Worm (Caenorhabditis elegans) whole organism, late embryonic: ENCODE measurements around the gene tsr-1.

Experiments
- F13H6.1 ChIP-seq: sonication (generic microtip); optimal IDR thresholded peaks from 2 replicates; lab custom pipeline; 2016; ENCODE audit warnings: missing genetic modification characterization, missing compliant biosample characterization
- K02D7.2 ChIP-seq: sonication (generic microtip); optimal IDR thresholded peaks from 2 replicates; lab custom pipeline; 2017; ENCODE audit warnings: mild to moderate bottlenecking, missing genetic modification characterization, missing compliant biosample characterization
- K09A11.1 ChIP-seq: sonication (generic microtip); optimal IDR thresholded peaks from 2 replicates; lab custom pipeline; 2017; ENCODE audit warnings: antibody characterized with exemption, mild to moderate bottlenecking, missing genetic modification characterization, missing compliant biosample characterization; ENCODE audit not compliant: insufficient read depth
- T23F11.4 ChIP-seq: fragments of 200-800 bp; sonication (Bioruptor generic); optimal IDR thresholded peaks from 2 replicates; lab custom pipeline; 2018; ENCODE audit warnings: mild to moderate bottlenecking, missing genetic modification characterization, missing compliant biosample characterization
- ahr-1 ChIP-seq: sonication (generic microtip); optimal IDR thresholded peaks from 2 replicates; lab custom pipeline; 2016; ENCODE audit warnings: missing genetic modification characterization, missing compliant biosample characterization
- ceh-18 ChIP-seq: sonication (generic microtip); optimal IDR thresholded peaks from 2 replicates; lab custom pipeline; 2016; ENCODE audit warnings: missing genetic modification characterization, missing compliant biosample characterization
- ceh-19 ChIP-seq: fragments of 200-800 bp; sonication (Bioruptor generic); optimal IDR thresholded peaks from 2 replicates; lab custom pipeline; 2018; ENCODE audit warnings: mild to moderate bottlenecking, missing genetic modification characterization, missing compliant biosample characterization
- ceh-2 ChIP-seq: sonication (generic microtip); optimal IDR thresholded peaks from 2 replicates; lab custom pipeline; 2016; ENCODE audit warnings: missing genotype, missing genetic modification characterization, missing compliant biosample characterization
- ceh-22 ChIP-seq: sonication (generic microtip); optimal IDR thresholded peaks from 2 replicates; lab custom pipeline; 2017; ENCODE audit warnings: missing biosample characterization, missing genetic modification characterization
- ceh-24 ChIP-seq: sonication (generic microtip); optimal IDR thresholded peaks from 2 replicates; lab custom pipeline; 2016; ENCODE audit warnings: mild to moderate bottlenecking, missing genetic modification characterization, missing compliant biosample characterization
- ceh-31 ChIP-seq: sonication (generic microtip); optimal IDR thresholded peaks from 2 replicates; lab custom pipeline; 2016; ENCODE audit warnings: missing genetic modification characterization, missing compliant biosample characterization
- ceh-6 ChIP-seq: fragments of 200-800 bp; sonication (Bioruptor generic); optimal IDR thresholded peaks from 2 replicates; lab custom pipeline; 2018; ENCODE audit warnings: mild to moderate bottlenecking, missing genetic modification characterization, missing compliant biosample characterization
- ceh-9 ChIP-seq: sonication (generic microtip); optimal IDR thresholded peaks from 2 replicates; lab custom pipeline; 2016; ENCODE audit warnings: mild to moderate bottlenecking, missing genetic modification characterization, inconsistent platforms, missing compliant biosample characterization
- che-1 ChIP-seq: sonication (generic microtip); optimal IDR thresholded peaks from 2 replicates; lab custom pipeline; 2016; ENCODE audit warnings: mild to moderate bottlenecking, missing genetic modification characterization, missing compliant biosample characterization
- elt-4 ChIP-seq: sonication (generic microtip); optimal IDR thresholded peaks from 2 replicates; lab custom pipeline; 2016; ENCODE audit warnings: missing genetic modification characterization, missing compliant biosample characterization
- eyg-1 ChIP-seq: sonication (generic microtip); optimal IDR thresholded peaks from 2 replicates; lab custom pipeline; 2016; ENCODE audit warnings: missing genotype, missing genetic modification characterization, missing compliant biosample characterization
- fkh-6 ChIP-seq: sonication (generic microtip); optimal IDR thresholded peaks from 2 replicates; lab custom pipeline; 2016; ENCODE audit warnings: missing genetic modification characterization, missing compliant biosample characterization
- hlh-15 ChIP-seq: sonication (generic microtip); optimal IDR thresholded peaks from 2 replicates; lab custom pipeline; 2016; ENCODE audit warnings: missing genetic modification characterization, missing compliant biosample characterization
- hlh-30 ChIP-seq: sonication (generic microtip); optimal IDR thresholded peaks from 2 replicates; lab custom pipeline; 2017; ENCODE audit warnings: antibody characterized with exemption, missing genetic modification characterization, missing compliant biosample characterization; ENCODE audit not compliant: insufficient read depth
- hlh-6 ChIP-seq: sonication (generic microtip); optimal IDR thresholded peaks from 2 replicates; lab custom pipeline; 2016; ENCODE audit warnings: missing genotype, missing genetic modification characterization, missing compliant biosample characterization
- hlh-8 ChIP-seq: sonication (generic microtip); optimal IDR thresholded peaks from 2 replicates; lab custom pipeline; 2016; ENCODE audit warnings: missing genotype, missing genetic modification characterization, missing compliant biosample characterization
- lim-6 ChIP-seq: sonication (generic microtip); optimal IDR thresholded peaks from 2 replicates; lab custom pipeline; 2016; ENCODE audit warnings: missing genetic modification characterization, missing compliant biosample characterization
- lin-11 ChIP-seq: fragments of 200-800 bp; sonication (Bioruptor generic); optimal IDR thresholded peaks from 2 replicates; lab custom pipeline; 2018; ENCODE audit warnings: mild to moderate bottlenecking, missing genetic modification characterization, missing compliant biosample characterization
- nfya-1 ChIP-seq: sonication (generic microtip); optimal IDR thresholded peaks from 2 replicates; lab custom pipeline; 2017; ENCODE audit warnings: missing genetic modification characterization, mild to moderate bottlenecking, missing compliant biosample characterization, antibody characterized with exemption, moderate library complexity
- nhr-11 ChIP-seq: fragments of 150-350 bp; optimal IDR thresholded peaks from 2 replicates; lab custom pipeline; 2014; ENCODE audit warnings: missing biosample characterization, missing genetic modification characterization
- nhr-232 ChIP-seq: sonication (generic microtip); optimal IDR thresholded peaks from 2 replicates; lab custom pipeline; 2016; ENCODE audit warnings: missing genetic modification characterization, missing compliant biosample characterization
- pag-3 ChIP-seq: sonication (generic microtip); optimal IDR thresholded peaks from 2 replicates; lab custom pipeline; 2016; ENCODE audit warnings: missing compliant biosample characterization, missing genetic modification characterization, borderline replicate concordance
- pat-9 ChIP-seq: fragments of 200-800 bp; sonication (Bioruptor generic); optimal IDR thresholded peaks from 2 replicates; lab custom pipeline; 2018; ENCODE audit warnings: mild to moderate bottlenecking, missing genetic modification characterization, moderate library complexity, missing compliant biosample characterization
- pha-2 ChIP-seq: sonication (generic microtip); optimal IDR thresholded peaks from 2 replicates; lab custom pipeline; 2017; ENCODE audit warnings: mild to moderate bottlenecking, missing genetic modification characterization, missing compliant biosample characterization
- pqm-1 ChIP-seq: sonication (generic microtip); optimal IDR thresholded peaks from 2 replicates; lab custom pipeline; 2016; ENCODE audit warnings: missing genetic modification characterization, missing compliant biosample characterization
- pros-1 ChIP-seq: fragments of 150-350 bp; optimal IDR thresholded peaks from 2 replicates; lab custom pipeline; 2014; ENCODE audit warnings: missing biosample characterization, missing genetic modification reagents, missing genetic modification characterization
- sdc-2 ChIP-seq: sonication (generic microtip); optimal IDR thresholded peaks from 2 replicates; lab custom pipeline; 2016; ENCODE audit warnings: missing genotype, missing genetic modification characterization, missing compliant biosample characterization
- sox-2 ChIP-seq: fragments of 200-800 bp; sonication (Bioruptor generic); IDR thresholded peaks from 2 replicates; pipeline ENCODE4 v1.3.6; 2022; ENCODE audit warnings: missing genetic modification reagents, missing genetic modification characterization, missing compliant biosample characterization
- syd-9 ChIP-seq: sonication (generic microtip); optimal IDR thresholded peaks from 2 replicates; lab custom pipeline; 2016; ENCODE audit warnings: mild to moderate bottlenecking, missing genetic modification characterization, moderate library complexity, missing compliant biosample characterization
- tbx-2 ChIP-seq: sonication (generic microtip); optimal IDR thresholded peaks from 2 replicates; lab custom pipeline; 2016; ENCODE audit warnings: missing genetic modification characterization, missing compliant biosample characterization
- tbx-7 ChIP-seq: sonication (generic microtip); optimal IDR thresholded peaks from 2 replicates; lab custom pipeline; 2016; ENCODE audit warnings: missing genotype, missing genetic modification characterization, missing compliant biosample characterization
- ttx-3 ChIP-seq: sonication (generic microtip); optimal IDR thresholded peaks from 2 replicates; lab custom pipeline; 2016; ENCODE audit warnings: missing genetic modification reagents, missing genetic modification characterization, missing compliant biosample characterization
- unc-3 ChIP-seq, 2 experiments: fragments of 200-800 bp in 1 of 2; sonication (Bioruptor generic) in 1 of 2; sonication (generic microtip) in 1 of 2; conservative IDR thresholded peaks in 1 of 2; optimal IDR thresholded peaks in 1 of 2; 2 replicates each; pipeline versions ENCODE4 v1.3.6 to Lab custom; 2016 to 2022; ENCODE audit warnings: missing compliant biosample characterization in 2 of 2, missing genetic modification characterization in 2 of 2, missing genetic modification reagents in 1 of 2
- unc-42 ChIP-seq: sonication (generic microtip); optimal IDR thresholded peaks from 2 replicates; lab custom pipeline; 2016; ENCODE audit warnings: missing genotype, missing genetic modification characterization, missing compliant biosample characterization
- ztf-16 ChIP-seq: sonication (generic microtip); optimal IDR thresholded peaks from 2 replicates; lab custom pipeline; 2017; ENCODE audit warnings: missing genetic modification characterization, missing compliant biosample characterization

tsr-1 gene

ce11 chrII:2473270-2473669 lies at the start of gene tsr-1:
tsr-1 (minus strand) TSS chrII:2473370.
- no peak for TF ChIP-seq sdc-2 (tag; lab: Kevin White, UChicago)
- no peak for TF ChIP-seq lim-6 (tag; lab: Kevin White, UChicago)
- no peak for TF ChIP-seq tbx-2
- no peak for TF ChIP-seq ceh-18 (tag; lab: Kevin White, UChicago)
- TF ChIP-seq nfya-1: no peak
- TF ChIP-seq eyg-1: no peak
- TF ChIP-seq ttx-3: no peak
- TF ChIP-seq pha-2 (tag; lab: Kevin White, UChicago): no peak
- no peak for TF ChIP-seq pag-3 (tag; lab: Kevin White, UChicago)
- TF ChIP-seq ceh-24: no peak
- no peak for TF ChIP-seq hlh-6 (tag; lab: Kevin White, UChicago)
- TF ChIP-seq ceh-31: no peak
- no peak for TF ChIP-seq ceh-6
- no peak for TF ChIP-seq nhr-11
- TF ChIP-seq ahr-1 (tag; lab: Kevin White, UChicago): no peak
- TF ChIP-seq unc-3 (GFP tag; conservative IDR thresholded peaks at IDR 0.05; lab: Robert Waterston, UW): no peak
- TF ChIP-seq unc-3 (tag; optimal IDR thresholded peaks at IDR 0.05; lab: Kevin White, UChicago): no peak
- TF ChIP-seq, all 69 proteins: peak for 0

DNA sequence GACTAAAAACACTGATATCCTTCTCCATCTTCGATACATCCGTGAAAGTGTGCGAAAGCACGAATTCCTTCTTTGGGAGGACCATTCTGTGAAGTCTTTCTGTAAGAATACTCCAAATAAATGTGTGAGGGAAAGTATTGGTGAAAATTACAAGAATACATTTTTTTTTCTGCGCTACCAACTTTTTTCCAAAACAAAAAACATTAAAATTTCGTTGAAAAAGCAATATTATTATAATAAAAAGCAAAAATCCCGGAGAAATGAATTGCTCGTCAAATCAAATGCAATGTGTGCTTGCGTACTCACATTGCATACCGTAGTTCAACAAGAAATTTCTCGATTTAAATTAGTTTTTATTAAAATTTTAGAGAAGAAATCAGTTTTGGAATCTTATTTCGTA lies 48.8 kb upstream of the tsr-1 start, which contains the start of gene bath-13:
TSS of gene bath-13 (minus strand) at position 101 of the 400 bp plus-strand sequence.
- TF ChIP-seq T23F11.4 (GFP tag; lab: Kevin White, UChicago) (no peak), K09A11.1 (tag; lab: Kevin White, UChicago) (no peak), syd-9 (tag; lab: Kevin White, UChicago) (no peak), ceh-19 (no peak), ceh-9 (tag; lab: Kevin White, UChicago) (no peak), F13H6.1 (no peak), lim-6 (tag; lab: Kevin White, UChicago) (no peak), sox-2 (GFP tag; lab: Robert Waterston, UW) (no peak), hlh-15 (no peak), lin-11 (tag; lab: Kevin White, UChicago) (no peak), pqm-1 (tag; lab: Kevin White, UChicago) (no peak), hlh-30 (tag; lab: Kevin White, UChicago) (no peak)
- TF ChIP-seq, all 69 proteins: peak for 0

DNA sequence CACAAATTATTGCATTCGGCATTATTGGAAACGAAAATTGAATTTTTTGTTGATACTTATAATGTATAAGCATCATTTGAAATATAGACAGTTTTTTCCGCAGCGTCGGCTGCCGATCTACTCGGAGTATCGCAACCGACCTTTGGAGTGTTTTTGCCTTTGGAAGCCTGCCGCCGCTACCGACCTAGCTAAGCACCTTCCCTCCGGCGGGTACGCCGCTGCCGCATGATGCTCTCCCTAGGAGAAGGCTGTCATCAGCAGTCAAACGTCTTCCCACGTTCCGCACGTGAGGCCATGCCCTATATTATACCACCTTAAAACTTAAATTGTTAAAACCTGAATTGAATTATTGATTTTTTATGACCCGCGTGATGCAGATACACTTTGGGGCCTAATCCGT lies 45.3 kb upstream of the tsr-1 start:
- no peak for TF ChIP-seq hlh-6 (tag; lab: Kevin White, UChicago)
- TF ChIP-seq pha-2 (tag; lab: Kevin White, UChicago): no peak
- TF ChIP-seq ztf-16 (tag; lab: Kevin White, UChicago): no peak
- no peak for TF ChIP-seq nhr-232 (tag; lab: Kevin White, UChicago)
- TF ChIP-seq pat-9: no peak
- no peak for TF ChIP-seq ceh-2 (tag; lab: Kevin White, UChicago)
- no peak for TF ChIP-seq ceh-22 (tag; lab: Kevin White, UChicago)
- TF ChIP-seq fkh-6 (tag; lab: Kevin White, UChicago): no peak
- no peak for TF ChIP-seq che-1 (tag; lab: Kevin White, UChicago)
- TF ChIP-seq elt-4 (tag; lab: Kevin White, UChicago): no peak
- no peak for TF ChIP-seq lim-6 (tag; lab: Kevin White, UChicago)
- TF ChIP-seq unc-42 (tag; lab: Kevin White, UChicago): no peak
- no peak for TF ChIP-seq tbx-7
- no peak for TF ChIP-seq hlh-8
- TF ChIP-seq unc-3 (GFP tag; conservative IDR thresholded peaks at IDR 0.05; lab: Robert Waterston, UW): no peak
- TF ChIP-seq unc-3 (tag; optimal IDR thresholded peaks at IDR 0.05; lab: Kevin White, UChicago): no peak
- TF ChIP-seq pros-1: no peak
- no peak for TF ChIP-seq eyg-1
- no peak for TF ChIP-seq K02D7.2 (tag; lab: Kevin White, UChicago)
